Worm (Caenorhabditis elegans) whole organism, L4/young adult: Measurements from ENCODE around the gene cyp-35B3.

Source experiments
- dao-5 ChIP-seq: sonication (generic microtip); optimal IDR thresholded peaks from 2 replicates; lab custom pipeline; 2016; ENCODE audit warnings: missing genotype, missing genetic modification characterization, moderate library complexity, missing compliant biosample characterization
- him-1 ChIP-seq: sonication (generic microtip); optimal IDR thresholded peaks from 2 replicates; lab custom pipeline; 2016; ENCODE audit warnings: missing genotype, missing genetic modification reagents, missing genetic modification characterization, missing compliant biosample characterization

DNA sequence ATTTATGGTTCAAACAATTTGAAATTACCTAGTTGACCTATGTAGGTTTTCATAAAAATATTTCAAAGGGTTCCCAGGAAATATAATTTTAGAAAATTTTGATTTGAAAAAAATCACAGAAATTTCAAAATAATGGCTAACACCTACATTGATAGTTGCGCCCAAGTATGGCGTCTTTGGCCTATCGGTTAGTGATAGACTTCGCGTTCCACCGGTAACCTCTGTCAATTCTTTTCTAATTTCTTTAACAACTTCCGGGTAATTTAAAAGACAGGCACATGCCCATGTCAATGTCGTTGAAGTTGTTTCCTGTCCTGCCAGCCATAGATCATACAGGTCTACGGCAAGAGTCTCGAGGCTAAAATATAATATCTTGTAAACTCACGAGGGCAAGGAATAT, 23.8 kb downstream of the cyp-35B3 start:
- no peak for TF ChIP-seq him-1
- no peak for TF ChIP-seq dao-5 (tag; lab: Kevin White, UChicago)
